Fruit fly (Drosophila melanogaster) S2 (cell line): ENCODE data around the gene CG7058.

Source experiments
- CG8478 ChIP-seq: fragments of >200 bp; optimal IDR thresholded peaks from 2 replicates; lab custom pipeline; 2018
- CTCF ChIP-seq, 2 experiments: fragments of >200 bp; optimal IDR thresholded peaks; 2 replicates each; lab custom pipeline; 2018

- TF ChIP-seq CTCF (optimal IDR thresholded peaks at IDR 0.05; lab: Kevin White, UChicago) = no peak
- no peak for TF ChIP-seq CG8478 (lab: Kevin White, UChicago)
Observed at dm6 chrX:18775839-18776538, 30.5 kb upstream of the CG7058 start.
